Fruit fly (Drosophila melanogaster) whole organism, embryonic: ENCODE measurements around the gene Iru.

Source experiments
- ATbp ChIP-seq: fragments of 200-800 bp; sonication (Bioruptor generic); optimal IDR thresholded peaks from 2 replicates; lab custom pipeline; 2017; ENCODE audit warnings: missing biosample characterization, mild to moderate bottlenecking, missing genetic modification characterization, missing genetic modification reagents
- Asciz ChIP-seq: fragments of 200-800 bp; sonication (Bioruptor generic); optimal IDR thresholded peaks from 2 replicates; lab custom pipeline; 2017; ENCODE audit warnings: missing biosample characterization, mild to moderate bottlenecking, missing genetic modification characterization, missing genetic modification reagents
- B-H1 ChIP-seq: fragments of 200-800 bp; sonication (Bioruptor generic); IDR thresholded peaks from 3 replicates; pipeline ENCODE4 v1.3.6; 2022; ENCODE audit warnings: missing biosample characterization, missing genetic modification characterization
- C15 ChIP-seq: fragments of 200-800 bp; sonication (Bioruptor generic); IDR thresholded peaks from 3 replicates; pipeline ENCODE4 v1.3.6; 2022; ENCODE audit warnings: missing biosample characterization, missing genetic modification characterization
- CG11456 ChIP-seq: fragments of 200-800 bp; sonication (Bioruptor generic); IDR thresholded peaks from 3 replicates; pipeline ENCODE4 v1.3.6; 2022; ENCODE audit warnings: missing biosample characterization, missing genetic modification characterization
- CG11560 ChIP-seq: fragments of 200-800 bp; sonication (Bioruptor generic); IDR thresholded peaks from 3 replicates; pipeline ENCODE4 v1.3.6; 2022; ENCODE audit warnings: missing biosample characterization, missing genetic modification characterization
- CG12236 ChIP-seq: fragments of 200-800 bp; sonication (Bioruptor generic); optimal IDR thresholded peaks from 2 replicates; lab custom pipeline; 2016; ENCODE audit warnings: missing biosample characterization, missing genetic modification characterization
- CG12391 ChIP-seq: fragments of 200-800 bp; sonication (Bioruptor generic); optimal IDR thresholded peaks from 3 replicates; lab custom pipeline; 2018; ENCODE audit warnings: missing biosample characterization, mild to moderate bottlenecking, missing genetic modification characterization, moderate library complexity
- CG13123 ChIP-seq: fragments of 200-800 bp; sonication (Bioruptor generic); optimal IDR thresholded peaks from 2 replicates; lab custom pipeline; 2016; ENCODE audit warnings: missing biosample characterization, missing genetic modification characterization
- CG13287 ChIP-seq: fragments of 200-800 bp; sonication (Bioruptor generic); IDR thresholded peaks from 2 replicates; pipeline ENCODE4 v1.3.6; 2022; ENCODE audit warnings: missing biosample characterization, missing genetic modification characterization; ENCODE audit not compliant: partially characterized antibody
- CG13424 ChIP-seq: fragments of 200-800 bp; sonication (Bioruptor generic); optimal IDR thresholded peaks from 2 replicates; lab custom pipeline; 2019; ENCODE audit warnings: missing biosample characterization, mild to moderate bottlenecking, missing genetic modification characterization, moderate library complexity
- CG14050 ChIP-seq: fragments of 200-800 bp; sonication (Bioruptor generic); IDR thresholded peaks from 3 replicates; pipeline ENCODE4 v1.3.6; 2022; ENCODE audit warnings: missing biosample characterization, missing genetic modification characterization
- CG14710 ChIP-seq: fragments of 200-800 bp; sonication (Bioruptor generic); optimal IDR thresholded peaks from 3 replicates; lab custom pipeline; 2019; ENCODE audit warnings: missing biosample characterization, mild to moderate bottlenecking, missing genetic modification characterization, moderate library complexity
- CG17361 ChIP-seq: fragments of 200-800 bp; sonication (Bioruptor generic); IDR thresholded peaks from 3 replicates; pipeline ENCODE4 v1.3.6; 2022; ENCODE audit warnings: missing biosample characterization, missing genetic modification characterization
- CG2712 ChIP-seq: fragments of 200-800 bp; optimal IDR thresholded peaks from 3 replicates; lab custom pipeline; 2019; ENCODE audit warnings: missing biosample characterization, mild to moderate bottlenecking, missing genetic modification characterization, moderate library complexity
- CG42726 ChIP-seq: fragments of 200-800 bp; sonication (Bioruptor generic); IDR thresholded peaks from 2 replicates; pipeline ENCODE4 v1.3.6; 2022; ENCODE audit warnings: missing biosample characterization, missing genetic modification characterization; ENCODE audit not compliant: partially characterized antibody
- CG5245 ChIP-seq: fragments of 200-800 bp; sonication (Bioruptor generic); optimal IDR thresholded peaks from 3 replicates; lab custom pipeline; 2016; ENCODE audit warnings: missing biosample characterization, missing genetic modification characterization
- CG6689 ChIP-seq: fragments of 200-800 bp; sonication (Bioruptor generic); IDR thresholded peaks from 2 replicates; pipeline ENCODE4 v1.3.6; 2022; ENCODE audit warnings: missing biosample characterization, missing genetic modification characterization
- CG7839 ChIP-seq: fragments of 200-800 bp; sonication (Bioruptor generic); optimal IDR thresholded peaks from 3 replicates; lab custom pipeline; 2018; ENCODE audit warnings: missing biosample characterization, mild to moderate bottlenecking, missing genetic modification characterization, moderate library complexity
- CG8388 ChIP-seq: fragments of 200-800 bp; sonication (Bioruptor generic); optimal IDR thresholded peaks from 2 replicates; lab custom pipeline; 2019; ENCODE audit warnings: missing biosample characterization, mild to moderate bottlenecking, missing genetic modification characterization, moderate library complexity
- CG9817 ChIP-seq: fragments of 200-800 bp; sonication (Bioruptor generic); optimal IDR thresholded peaks from 2 replicates; lab custom pipeline; 2018; ENCODE audit warnings: missing biosample characterization, mild to moderate bottlenecking, missing genetic modification characterization, moderate library complexity
- CoRest ChIP-seq: fragments of 200-800 bp; sonication (Bioruptor generic); optimal IDR thresholded peaks from 3 replicates; lab custom pipeline; 2018; ENCODE audit warnings: missing biosample characterization, mild to moderate bottlenecking, missing genetic modification characterization, moderate library complexity
- D19A ChIP-seq: fragments of 200-800 bp; optimal IDR thresholded peaks from 3 replicates; lab custom pipeline; 2019; ENCODE audit warnings: missing biosample characterization, mild to moderate bottlenecking, missing genetic modification characterization, moderate library complexity
- E2f2 ChIP-seq: fragments of 200-800 bp; sonication (Bioruptor generic); IDR thresholded peaks from 2 replicates; pipeline ENCODE4 v1.3.6; 2022; ENCODE audit warnings: missing biosample characterization, missing genetic modification characterization
- GATAe ChIP-seq: fragments of 200-800 bp; sonication (Bioruptor generic); conservative IDR thresholded peaks from 2 replicates; pipeline ENCODE4 v1.3.6; 2022; ENCODE audit warnings: missing biosample characterization, missing genetic modification characterization
- Hr51 ChIP-seq, 2 experiments: fragments of 200-800 bp; sonication (Bioruptor generic); optimal IDR thresholded peaks; 2 replicates in 1 of 2; 3 replicates in 1 of 2; lab custom pipeline; 2016 to 2018; ENCODE audit warnings: missing biosample characterization in 2 of 2, missing genetic modification characterization in 2 of 2, mild to moderate bottlenecking in 1 of 2, moderate library complexity in 1 of 2
- ara ChIP-seq: fragments of 200-800 bp; sonication (Bioruptor generic); IDR thresholded peaks from 2 replicates; pipeline ENCODE4 v1.3.6; 2022; ENCODE audit warnings: missing biosample characterization, missing genetic modification characterization
- ash1 ChIP-seq: fragments of 200-800 bp; sonication (Bioruptor generic); optimal IDR thresholded peaks from 2 replicates; lab custom pipeline; 2018; ENCODE audit warnings: missing biosample characterization, mild to moderate bottlenecking, missing genetic modification characterization
- crol ChIP-seq: fragments of 200-800 bp; sonication (Bioruptor generic); IDR thresholded peaks from 2 replicates; pipeline ENCODE4 v1.3.6; 2022; ENCODE audit warnings: missing biosample characterization, missing genetic modification characterization
- dmrt99B ChIP-seq: fragments of 200-800 bp; sonication (Bioruptor generic); optimal IDR thresholded peaks from 2 replicates; lab custom pipeline; 2018; ENCODE audit warnings: missing biosample characterization, mild to moderate bottlenecking, missing genetic modification characterization, moderate library complexity
- dpn ChIP-seq, 2 experiments: fragments of 200-800 bp; sonication (Bioruptor generic); optimal IDR thresholded peaks; 3 replicates each; lab custom pipeline; 2016; ENCODE audit warnings: missing biosample characterization in 2 of 2, missing genetic modification characterization in 2 of 2
- esg ChIP-seq: fragments of 200-800 bp; sonication (Bioruptor generic); conservative IDR thresholded peaks from 2 replicates; pipeline ENCODE4 v1.3.6; 2022; ENCODE audit warnings: missing biosample characterization, missing genetic modification characterization
- ewg ChIP-seq: fragments of 200-800 bp; sonication (Bioruptor generic); optimal IDR thresholded peaks from 3 replicates; lab custom pipeline; 2017; ENCODE audit warnings: mild to moderate bottlenecking, missing biosample characterization, missing genetic modification reagents, missing genetic modification characterization
- fd96Cb ChIP-seq: fragments of 200-800 bp; sonication (Bioruptor generic); optimal IDR thresholded peaks from 2 replicates; lab custom pipeline; 2018; ENCODE audit warnings: missing biosample characterization, mild to moderate bottlenecking, missing genetic modification characterization, moderate library complexity
- gce ChIP-seq: fragments of 200-800 bp; sonication (Bioruptor generic); IDR thresholded peaks from 3 replicates; pipeline ENCODE4 v1.3.6; 2022; ENCODE audit warnings: missing biosample characterization, missing genetic modification characterization
- hkb ChIP-seq, 2 experiments: fragments of 200-800 bp in 1 of 2; fragments of >200 bp in 1 of 2; sonication (Bioruptor generic) in 1 of 2; IDR thresholded peaks in 1 of 2; optimal IDR thresholded peaks in 1 of 2; 2 replicates each; pipeline versions ENCODE4 v1.3.6 to Lab custom; 2017 to 2022; ENCODE audit warnings: missing biosample characterization in 1 of 2, missing genetic modification characterization in 1 of 2
- kah ChIP-seq: fragments of 200-800 bp; sonication (Bioruptor generic); optimal IDR thresholded peaks from 2 replicates; lab custom pipeline; 2018; ENCODE audit warnings: missing biosample characterization, mild to moderate bottlenecking, missing genetic modification characterization
- lbe ChIP-seq: fragments of 200-800 bp; sonication (Bioruptor generic); optimal IDR thresholded peaks from 2 replicates; lab custom pipeline; 2016; ENCODE audit warnings: missing biosample characterization, mild to moderate bottlenecking, missing genetic modification characterization
- lola ChIP-seq, 3 experiments: fragments of >200 bp in 2 of 3; fragments of 200-800 bp in 1 of 3; sonication (Bioruptor generic) in 1 of 3; optimal IDR thresholded peaks; 2 replicates each; lab custom pipeline; 2017 to 2019; ENCODE audit warnings: missing biosample characterization in 3 of 3, missing genetic modification characterization in 3 of 3, mild to moderate bottlenecking in 1 of 3, moderate library complexity in 1 of 3
- oc ChIP-seq: fragments of 200-800 bp; sonication (Bioruptor generic); optimal IDR thresholded peaks from 2 replicates; lab custom pipeline; 2018; ENCODE audit warnings: missing biosample characterization, mild to moderate bottlenecking, missing genetic modification characterization, moderate library complexity
- otp ChIP-seq: fragments of 200-800 bp; sonication (Bioruptor generic); IDR thresholded peaks from 3 replicates; pipeline ENCODE4, ENCODE4 v1.3.6; 2022; ENCODE audit warnings: missing biosample characterization, missing genetic modification characterization
- peb ChIP-seq: fragments of 200-800 bp; sonication (Bioruptor generic); IDR thresholded peaks from 2 replicates; pipeline ENCODE4 v1.3.6; 2022; ENCODE audit warnings: missing biosample characterization, missing genetic modification characterization
- sc ChIP-seq, 3 experiments: fragments of >200 bp in 2 of 3; fragments of 200-800 bp in 1 of 3; sonication (Bioruptor generic) in 1 of 3; optimal IDR thresholded peaks; 2 replicates in 2 of 3; 3 replicates in 1 of 3; lab custom pipeline; 2017; ENCODE audit warnings: mild to moderate bottlenecking in 1 of 3, missing biosample characterization in 1 of 3, missing genetic modification characterization in 1 of 3, missing genetic modification reagents in 1 of 3
- so ChIP-seq: fragments of 200-800 bp; sonication (Bioruptor generic); IDR thresholded peaks from 3 replicates; pipeline ENCODE4 v1.3.6; 2022; ENCODE audit warnings: missing biosample characterization, missing genetic modification characterization
- stc ChIP-seq: fragments of 200-800 bp; sonication (Bioruptor generic); IDR thresholded peaks from 2 replicates; pipeline ENCODE4 v1.3.6; 2022; ENCODE audit warnings: missing biosample characterization, missing genetic modification characterization
- vvl ChIP-seq: fragments of 200-800 bp; sonication (Bioruptor generic); IDR thresholded peaks from 2 replicates; pipeline ENCODE4 v1.3.6; 2022; ENCODE audit warnings: missing biosample characterization, missing genetic modification characterization
- z ChIP-seq: fragments of 200-800 bp; sonication (Bioruptor generic); IDR thresholded peaks from 3 replicates; pipeline ENCODE4 v1.3.6; 2022; ENCODE audit warnings: missing biosample characterization, missing genetic modification characterization

Gene Iru

DNA sequence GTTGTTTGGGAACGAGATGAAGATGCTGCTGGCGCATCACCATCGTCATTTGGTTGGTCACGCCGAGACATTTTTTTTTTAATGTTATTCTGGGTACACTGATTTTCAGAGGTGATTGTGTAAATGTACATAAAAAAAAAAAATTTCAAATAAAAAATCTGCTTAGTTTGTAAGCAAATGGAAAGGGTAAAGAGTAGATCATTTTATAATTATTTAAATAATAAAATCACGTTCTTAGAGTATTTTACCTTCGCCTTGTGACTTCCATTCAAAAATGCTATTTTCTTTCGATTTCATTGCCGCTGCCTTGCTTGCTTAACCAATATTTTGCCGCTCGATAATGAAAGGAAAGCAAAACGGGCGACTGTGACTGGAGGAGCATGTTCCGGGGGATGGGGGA is 27.5 kb upstream of the Iru start (continued):
- TF ChIP-seq CG7839 (tag; lab: Kevin White, UChicago), result peak; percentile 35
- TF ChIP-seq esg (GFP tag; lab: Robert Waterston, UW), result 0 out of 2 replicates have a peak, but pooled peaks have one; percentile 23
- no peak for TF ChIP-seq GATAe (GFP tag; lab: Robert Waterston, UW)
- peak; percentile 11 for TF ChIP-seq CG9817
- TF ChIP-seq CG14710 (tag; lab: Kevin White, UChicago), result peak; percentile 22
- no peak for TF ChIP-seq peb (GFP tag; lab: Robert Waterston, UW)
- peak; percentile 18 for TF ChIP-seq CG2712 (tag; lab: Kevin White, UChicago)
- peak; percentile 72 for TF ChIP-seq dmrt99B (tag; lab: Kevin White, UChicago)
- TF ChIP-seq z (GFP tag; lab: Robert Waterston, UW), result no peak
- peak; percentile 55 for TF ChIP-seq ATbp
- TF ChIP-seq CG12391, result peak; percentile 32
- peak in 1 of 2 experiments; percentile 44 for TF ChIP-seq Hr51 (GFP tag; optimal IDR thresholded peaks at IDR 0.05; lab: Kevin White, UChicago)
- TF ChIP-seq lbe (GFP tag; lab: Kevin White, UChicago), result peak; percentile 40
- peak in 1 of 2 experiments; percentile 1 for TF ChIP-seq dpn (GFP tag; optimal IDR thresholded peaks at IDR 0.05; lab: Kevin White, UChicago)
- TF ChIP-seq hkb (optimal IDR thresholded peaks at IDR 0.05; lab: Kevin White, UChicago), result no peak
- peak; percentile 57 for TF ChIP-seq hkb (GFP tag; IDR thresholded peaks at IDR 0.05; lab: Robert Waterston, UW)
- TF ChIP-seq fd96Cb (tag; lab: Kevin White, UChicago), result peak; percentile 58
- TF ChIP-seq C15, result 0 out of 3 replicates have a peak, but pooled peaks have one; percentile 31
- 0 out of 3 replicates have a peak, but pooled peaks have one; percentile 27 for TF ChIP-seq CG11560 (tag; lab: Robert Waterston, UW)
- TF ChIP-seq ewg (GFP tag; lab: Kevin White, UChicago), result peak; percentile 31
- peak; percentile 25; the same call in 1 of the 2 replicates for TF ChIP-seq CG6689 (GFP tag; lab: Robert Waterston, UW)
- TF ChIP-seq gce (GFP tag; lab: Robert Waterston, UW), result peak; percentile 62; the same call in 1 of the 3 replicates
- peak; percentile 53; the same call in 1 of the 2 replicates for TF ChIP-seq ara
- TF ChIP-seq CG13287 (GFP tag; lab: Robert Waterston, UW), result no peak
- no peak for TF ChIP-seq kah (GFP tag; lab: Kevin White, UChicago)
- TF ChIP-seq CG13123 (GFP tag; lab: Kevin White, UChicago), result peak; percentile 8
- TF ChIP-seq CG12236 (GFP tag; lab: Kevin White, UChicago), result no peak
- no peak for TF ChIP-seq CG42726
- TF ChIP-seq CG5245 (GFP tag; lab: Kevin White, UChicago), result peak; percentile 11
- no peak for TF ChIP-seq crol (GFP tag; lab: Robert Waterston, UW)
- TF ChIP-seq vvl (GFP tag; lab: Robert Waterston, UW), result peak; percentile 40; the same call in 1 of the 2 replicates
- TF ChIP-seq lola (GFP tag; optimal IDR thresholded peaks at IDR 0.05; lab: Kevin White, UChicago), result peak in 1 of 3 experiments; percentile 12
- no peak for TF ChIP-seq ash1 (GFP tag; lab: Kevin White, UChicago)
- no peak for TF ChIP-seq CG11456 (GFP tag; lab: Robert Waterston, UW)
- peak; percentile 63 for TF ChIP-seq CG8388 (GFP tag; lab: Kevin White, UChicago)
- 0 out of 3 replicates have a peak, but pooled peaks have one; percentile 35 for TF ChIP-seq otp
- TF ChIP-seq sc (optimal IDR thresholded peaks at IDR 0.05; lab: Kevin White, UChicago), result no peak
- TF ChIP-seq sc (GFP tag; optimal IDR thresholded peaks at IDR 0.05; lab: Kevin White, UChicago), result peak; percentile 3
- peak; percentile 54 for TF ChIP-seq CoRest (tag; lab: Kevin White, UChicago)
- TF ChIP-seq Asciz, result peak; percentile 21
- TF ChIP-seq CG17361 (GFP tag; lab: Robert Waterston, UW), result peak; percentile 57; the same call in 2 of the 3 replicates
- peak; percentile 24; the same call in 1 of the 3 replicates for TF ChIP-seq B-H1
- TF ChIP-seq D19A (tag; lab: Kevin White, UChicago), result peak; percentile 82
- TF ChIP-seq E2f2, result 0 out of 2 replicates have a peak, but pooled peaks have one; percentile 10
- peak; percentile 65; the same call in 1 of the 2 replicates for TF ChIP-seq stc
- peak; percentile 55 for TF ChIP-seq oc (tag; lab: Kevin White, UChicago)
- TF ChIP-seq CG14050, result 0 out of 3 replicates have a peak, but pooled peaks have one; percentile 15
- TF ChIP-seq so (GFP tag; lab: Robert Waterston, UW), result peak; percentile 42; the same call in 1 of the 3 replicates
- TF ChIP-seq CG13424 (tag; lab: Kevin White, UChicago), result peak; percentile 56
